Fruit fly (Drosophila melanogaster) whole organism, prepupa: ENCODE results near the gene Ccdc58.

ENCODE experiments used
- CG8119 ChIP-seq: fragments of 200-800 bp; sonication (Bioruptor generic); IDR thresholded peaks from 3 replicates; pipeline ENCODE4 v1.3.6; 2022; ENCODE audit warnings: missing biosample characterization, missing genetic modification characterization
- Eip75B ChIP-seq: fragments of 200-800 bp; sonication (Bioruptor generic); optimal IDR thresholded peaks from 3 replicates; lab custom pipeline; 2016; ENCODE audit warnings: missing biosample characterization, missing genetic modification characterization
- Eip93F ChIP-seq: fragments of 200-800 bp; sonication (Bioruptor generic); optimal IDR thresholded peaks from 2 replicates; lab custom pipeline; 2016; ENCODE audit warnings: missing biosample characterization, mild to moderate bottlenecking, missing genetic modification characterization
- Met ChIP-seq: fragments of 200-800 bp; sonication (Bioruptor generic); optimal IDR thresholded peaks from 3 replicates; lab custom pipeline; 2016; ENCODE audit warnings: missing biosample characterization, missing genetic modification characterization
- cyc ChIP-seq: fragments of 200-800 bp; sonication (Bioruptor generic); optimal IDR thresholded peaks from 3 replicates; lab custom pipeline; 2016; ENCODE audit warnings: missing biosample characterization, missing genetic modification characterization
- svp ChIP-seq: fragments of 200-800 bp; sonication (Bioruptor generic); peaks from one replicate; lab custom pipeline; 2016; ENCODE audit warnings: missing biosample characterization, missing genetic modification characterization

DNA sequence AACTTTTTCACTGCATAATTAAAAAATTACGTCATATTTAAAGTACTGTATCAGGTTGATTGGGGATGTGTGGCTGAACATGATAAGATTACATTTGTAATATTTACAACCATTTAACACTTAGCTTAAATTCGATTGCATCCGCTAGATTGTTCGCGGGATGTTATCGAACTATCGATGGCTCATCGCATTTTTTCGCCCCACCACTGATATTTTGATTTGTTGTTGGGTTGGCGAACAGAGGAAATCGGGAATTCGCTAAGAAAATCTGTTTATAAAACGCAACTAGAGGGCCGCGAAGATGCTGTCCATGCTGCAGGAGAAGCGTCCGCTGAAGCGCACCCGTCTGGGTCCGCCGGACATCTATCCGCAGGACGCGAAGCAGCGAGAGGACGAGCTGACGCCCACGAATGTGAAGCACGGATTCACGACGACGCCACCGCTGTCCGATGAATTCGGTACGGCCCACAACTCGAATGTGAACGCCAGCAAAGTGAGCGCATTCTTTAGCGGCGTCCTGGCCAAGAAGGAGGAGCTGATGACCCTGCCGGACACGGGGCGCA lies 31.5 kb downstream of the Ccdc58 start, which contains the start of gene kto:
- TF ChIP-seq cyc (GFP tag; lab: Kevin White, UChicago) = no peak
- TF ChIP-seq Eip75B = no peak
- no peak for TF ChIP-seq svp (GFP tag; lab: Kevin White, UChicago)
- TF ChIP-seq Met (GFP tag; lab: Kevin White, UChicago) = no peak
- no peak for TF ChIP-seq CG8119 (GFP tag; lab: Robert Waterston, UW)
- TF ChIP-seq Eip93F (GFP tag; lab: Kevin White, UChicago) = no peak
